Worm (Caenorhabditis elegans) whole organism, midembryonic: ENCODE data around the gene srlf-21.
"Not testable (repeated sequence)": the region's sequence is repeated elsewhere in the genome, so short reads cannot be mapped to it uniquely, and the experiment has no call there.

ENCODE experiments used
- T22C8.4 ChIP-seq: fragments of 200-800 bp; sonication (Bioruptor generic); IDR thresholded peaks from 2 replicates; pipeline ENCODE4 v1.3.6; 2022; ENCODE audit warnings: missing genetic modification characterization, missing compliant biosample characterization
- cog-1 ChIP-seq: sonication (generic microtip); optimal IDR thresholded peaks from 2 replicates; lab custom pipeline; 2016; ENCODE audit warnings: missing genetic modification characterization, missing compliant biosample characterization
- flt-1 ChIP-seq: fragments of 200-800 bp; sonication (Bioruptor generic); IDR thresholded peaks from 2 replicates; pipeline ENCODE4 v1.3.6; 2022; ENCODE audit warnings: missing genetic modification characterization, missing compliant biosample characterization
- klf-2 ChIP-seq: fragments of 200-800 bp; sonication (Bioruptor generic); conservative IDR thresholded peaks from 2 replicates; pipeline ENCODE4 v1.3.6; 2022; ENCODE audit warnings: missing genetic modification reagents, missing genetic modification characterization, missing compliant biosample characterization
- med-1 ChIP-seq: sonication (generic microtip); optimal IDR thresholded peaks from 2 replicates; lab custom pipeline; 2017; ENCODE audit warnings: missing genetic modification characterization, mild to moderate bottlenecking, missing compliant biosample characterization, antibody characterized with exemption, missing genetic modification reagents; ENCODE audit not compliant: insufficient read depth
- ref-1 ChIP-seq: fragments of 200-800 bp; sonication (Bioruptor generic); conservative IDR thresholded peaks from 2 replicates; pipeline ENCODE4 v1.3.6; 2022; ENCODE audit warnings: missing genetic modification reagents, missing genetic modification characterization, missing compliant biosample characterization
- tab-1 ChIP-seq: fragments of 200-800 bp; sonication (Bioruptor generic); IDR thresholded peaks from 2 replicates; pipeline ENCODE4 v1.3.6; 2022; ENCODE audit warnings: missing genetic modification characterization, missing compliant biosample characterization
- ztf-23 ChIP-seq: fragments of 200-800 bp; sonication (Bioruptor generic); IDR thresholded peaks from 2 replicates; pipeline ENCODE4 v1.3.6; 2022; ENCODE audit warnings: missing genetic modification reagents, missing genetic modification characterization, missing compliant biosample characterization
- ztf-29 ChIP-seq: fragments of 200-800 bp; sonication (Bioruptor generic); IDR thresholded peaks from 2 replicates; pipeline ENCODE4 v1.3.6; 2022; ENCODE audit warnings: missing genetic modification reagents, missing genetic modification characterization, missing compliant biosample characterization

srlf-21 gene

ce11 chrV:856549-856948 is 33.8 kb downstream of the srlf-21 start, which contains the start of gene K09C6.2:
Gene K09C6.2, plus strand, starts transcription at chrV:856849.
- no peak for TF ChIP-seq ztf-29 (GFP tag; lab: Robert Waterston, UW)
- no peak for TF ChIP-seq klf-2 (GFP tag; lab: Robert Waterston, UW)
- TF ChIP-seq med-1 (GFP tag; lab: Kevin White, UChicago): no peak

- TF ChIP-seq T22C8.4 (GFP tag; lab: Robert Waterston, UW) (no peak), tab-1 (no peak), cog-1 (no peak), klf-2 (GFP tag; lab: Robert Waterston, UW) (no peak), ztf-29 (GFP tag; lab: Robert Waterston, UW) (no peak), ref-1 (no peak), ztf-23 (GFP tag; lab: Robert Waterston, UW) (no peak), flt-1 (no peak), med-1 (GFP tag; lab: Kevin White, UChicago) (no peak)
Measured at ce11 chrV:854966-855365, 35.4 kb downstream of the srlf-21 start, which contains the start of gene K09C6.9. Gene K09C6.9, minus strand, starts transcription at chrV:855066.

DNA sequence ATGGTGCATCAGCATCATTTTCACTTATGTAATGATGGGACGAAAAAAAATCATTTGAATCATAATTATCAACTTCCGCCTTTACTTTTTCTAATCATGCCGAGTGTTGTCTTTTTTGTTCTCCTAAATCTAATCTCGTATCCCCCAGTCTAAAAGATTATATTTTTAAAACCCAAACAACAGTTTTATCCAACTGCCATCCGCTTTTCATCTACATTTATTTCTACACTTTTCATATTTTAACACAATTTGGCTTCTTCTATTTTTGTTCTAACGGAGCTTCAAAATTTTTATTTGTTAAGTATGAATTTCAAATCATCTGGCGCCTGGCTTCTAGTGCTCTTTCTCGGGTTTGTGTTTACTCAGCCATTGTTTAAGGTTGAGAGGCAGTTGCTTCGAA is 38.1 kb downstream of the srlf-21 start, which contains the start of gene K09C6.3:
K09C6.3 (plus strand) TSS at position 301 of the 400 bp plus-strand sequence.
- TF ChIP-seq ztf-23 (GFP tag; lab: Robert Waterston, UW): no peak
- TF ChIP-seq ztf-29 (GFP tag; lab: Robert Waterston, UW): no peak
- no peak for TF ChIP-seq klf-2 (GFP tag; lab: Robert Waterston, UW)
- TF ChIP-seq cog-1: no peak
- no peak for TF ChIP-seq ref-1
- TF ChIP-seq med-1 (GFP tag; lab: Kevin White, UChicago): no peak
- no peak for TF ChIP-seq T22C8.4 (GFP tag; lab: Robert Waterston, UW)
- no peak for TF ChIP-seq tab-1
- TF ChIP-seq flt-1: no peak

DNA sequence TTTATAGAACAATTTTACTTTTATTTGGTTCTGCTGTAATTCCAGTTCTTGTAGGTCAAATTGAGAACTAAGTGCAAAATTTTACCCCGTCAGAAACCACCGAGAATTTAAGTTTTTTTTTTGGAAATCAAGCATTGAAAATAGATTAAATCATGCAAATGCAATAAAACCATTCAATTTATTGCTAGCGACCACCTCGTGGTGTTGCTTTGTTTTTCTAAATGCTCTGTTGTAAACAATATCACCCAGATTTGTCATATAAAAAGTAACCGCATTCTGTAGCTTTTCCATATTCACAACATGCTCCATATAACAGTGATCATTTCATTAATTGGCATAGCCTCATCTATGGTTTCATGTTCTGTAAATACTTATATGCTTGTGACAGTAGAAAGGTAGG is 40.8 kb downstream of the srlf-21 start, which contains the start of gene srbc-12:
srbc-12 (plus strand) TSS at position 301 of the 400 bp plus-strand sequence.
- TF ChIP-seq ztf-29 (GFP tag; lab: Robert Waterston, UW): no peak
- TF ChIP-seq tab-1: no peak
- TF ChIP-seq cog-1: no peak
- no peak for TF ChIP-seq med-1 (GFP tag; lab: Kevin White, UChicago)
- TF ChIP-seq T22C8.4 (GFP tag; lab: Robert Waterston, UW): no peak
- no peak for TF ChIP-seq ztf-23 (GFP tag; lab: Robert Waterston, UW)
- TF ChIP-seq flt-1: no peak
- TF ChIP-seq ref-1: no peak
- no peak for TF ChIP-seq klf-2 (GFP tag; lab: Robert Waterston, UW)

ce11 chrV:849042-849441 is 41.3 kb downstream of the srlf-21 start:
- TF ChIP-seq klf-2 (GFP tag; lab: Robert Waterston, UW): no peak
- no peak for TF ChIP-seq T22C8.4 (GFP tag; lab: Robert Waterston, UW)
- TF ChIP-seq flt-1: no peak
- no peak for TF ChIP-seq med-1 (GFP tag; lab: Kevin White, UChicago)
- TF ChIP-seq tab-1: no peak
- no peak for TF ChIP-seq ztf-23 (GFP tag; lab: Robert Waterston, UW)
- no peak for TF ChIP-seq ztf-29 (GFP tag; lab: Robert Waterston, UW)
- TF ChIP-seq ref-1: no peak
- no peak for TF ChIP-seq cog-1

DNA sequence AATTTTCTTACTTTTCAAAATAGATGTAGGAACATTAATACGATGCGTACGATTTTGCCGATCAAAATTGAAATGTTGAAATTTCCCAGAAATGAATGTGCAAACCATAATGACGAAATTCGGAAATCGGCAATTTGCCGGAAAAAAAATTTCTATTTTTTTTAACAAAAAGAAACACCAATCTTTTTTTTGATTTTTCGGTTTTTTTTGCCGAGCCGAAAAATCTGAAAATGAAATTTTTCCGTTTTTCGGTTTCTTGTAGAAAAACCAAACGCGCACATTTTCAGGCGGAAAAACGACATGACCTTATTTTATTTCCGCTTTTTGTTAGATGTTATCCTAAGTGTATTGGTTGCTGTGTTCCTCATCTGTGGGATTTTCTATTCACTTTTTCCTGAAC is 42.8 kb downstream of the srlf-21 start, which contains the start of gene srbc-13:
srbc-13 (plus strand) TSS at position 301 of the 400 bp plus-strand sequence.
- TF ChIP-seq cog-1 (no peak), tab-1 (no peak), klf-2 (GFP tag; lab: Robert Waterston, UW) (no peak), flt-1 (no peak), T22C8.4 (GFP tag; lab: Robert Waterston, UW) (no peak), ztf-23 (GFP tag; lab: Robert Waterston, UW) (no peak), ztf-29 (GFP tag; lab: Robert Waterston, UW) (no peak), ref-1 (no peak), med-1 (GFP tag; lab: Kevin White, UChicago) (no peak)

DNA sequence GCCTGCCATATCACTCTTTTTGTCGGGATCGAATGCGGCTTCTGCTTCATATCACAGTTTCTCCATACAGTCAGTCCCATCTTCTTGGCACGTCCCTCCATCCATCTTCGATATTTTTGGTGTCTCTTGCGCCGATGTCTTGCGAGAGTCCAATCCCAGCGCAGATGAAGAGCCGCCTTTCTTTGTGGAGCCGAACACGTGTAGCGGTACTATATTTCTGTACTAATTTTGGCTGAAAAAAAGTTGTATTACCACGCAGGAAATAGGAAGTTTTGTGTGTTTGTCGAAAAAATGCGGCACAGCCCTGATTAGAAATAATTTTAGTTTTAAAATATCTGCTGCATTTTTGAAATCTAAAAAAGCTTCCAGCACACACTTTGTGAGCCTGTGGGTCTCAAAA is 47.2 kb downstream of the srlf-21 start, which contains the start of gene K09C6.8:
K09C6.8 (minus strand) TSS at position 101 of the 400 bp plus-strand sequence.
- TF ChIP-seq cog-1; ztf-29 (GFP tag; lab: Robert Waterston, UW); klf-2 (GFP tag; lab: Robert Waterston, UW): not testable (repeated sequence)

ce11 chrV:842611-843010 is 47.7 kb downstream of the srlf-21 start:
- no peak for TF ChIP-seq ztf-29 (GFP tag; lab: Robert Waterston, UW)
